Fruit fly (Drosophila melanogaster) whole organism, larva: Measurements from ENCODE around the gene CG5104.
"Not testable (repeated sequence)": the region's sequence is repeated elsewhere in the genome, so short reads cannot be mapped to it uniquely, and the experiment has no call there.

ENCODE experiments used
- noc ChIP-seq: fragments of 200-800 bp; sonication (Bioruptor generic); optimal IDR thresholded peaks from 3 replicates; lab custom pipeline; 2019; ENCODE audit warnings: missing biosample characterization, mild to moderate bottlenecking, missing genetic modification characterization, moderate library complexity

The CG5104 gene

DNA sequence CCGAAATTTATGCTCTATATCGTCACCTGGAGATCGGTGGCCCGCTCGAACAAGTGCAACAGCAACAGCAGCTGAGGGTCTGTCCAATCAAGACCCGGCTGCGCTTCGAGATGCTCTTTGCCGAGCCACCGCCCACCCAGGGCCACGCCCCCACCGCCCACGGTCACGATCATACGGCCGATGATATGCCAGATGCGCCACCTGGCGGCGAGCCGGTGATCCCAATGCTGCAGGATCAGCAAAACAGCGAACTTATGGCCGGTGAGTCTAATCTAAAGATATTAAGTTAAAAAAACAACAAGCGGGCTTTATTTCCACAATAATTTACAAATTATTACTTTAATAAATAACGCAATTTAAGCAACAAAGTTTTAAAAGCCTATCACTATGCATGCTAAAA, 22.6 kb upstream of the CG5104 start:
- TF ChIP-seq noc = no peak

DNA sequence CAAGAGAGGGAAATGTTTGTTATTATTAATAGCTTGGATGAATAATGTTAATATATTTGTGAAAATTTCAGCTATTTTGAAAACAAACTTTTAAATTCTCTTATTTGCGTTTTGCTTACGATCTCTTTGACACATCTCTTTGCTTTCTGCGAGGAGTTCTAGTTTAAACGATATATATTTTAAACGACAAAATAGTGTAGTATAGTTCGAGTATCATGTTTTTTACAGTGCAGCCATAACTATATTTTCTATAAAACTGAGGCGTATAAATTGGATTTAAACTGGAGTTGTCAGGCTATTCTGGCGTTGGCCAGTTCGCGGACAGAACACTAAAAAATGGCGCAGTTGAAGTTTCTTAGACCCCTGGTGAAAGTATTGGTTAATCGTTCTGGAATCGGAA, 21.3 kb upstream of the CG5104 start, which contains the start of gene CG18281:
CG18281 (plus strand) TSS at position 301 of the 400 bp plus-strand sequence.
- TF ChIP-seq noc = not testable (repeated sequence)

DNA sequence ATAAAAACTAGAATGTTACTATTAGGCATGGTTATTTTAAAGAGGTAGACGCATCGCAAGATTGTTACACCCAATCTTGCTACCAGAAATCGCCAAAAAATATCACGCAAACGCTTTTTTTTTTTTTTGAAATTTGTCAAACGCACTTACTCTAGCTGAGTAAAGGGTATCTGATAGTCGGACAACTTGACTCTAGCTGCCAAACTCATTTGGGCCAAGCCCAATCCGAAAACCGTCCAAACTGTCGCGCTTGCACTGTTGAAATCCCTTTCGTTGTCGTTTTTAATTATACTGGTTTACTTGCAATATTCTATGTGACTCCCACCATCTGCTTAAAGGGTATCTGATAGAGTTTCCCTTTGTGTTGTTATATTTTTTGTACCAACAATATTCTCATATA, 17.6 kb upstream of the CG5104 start:
- TF ChIP-seq noc = no peak

DNA sequence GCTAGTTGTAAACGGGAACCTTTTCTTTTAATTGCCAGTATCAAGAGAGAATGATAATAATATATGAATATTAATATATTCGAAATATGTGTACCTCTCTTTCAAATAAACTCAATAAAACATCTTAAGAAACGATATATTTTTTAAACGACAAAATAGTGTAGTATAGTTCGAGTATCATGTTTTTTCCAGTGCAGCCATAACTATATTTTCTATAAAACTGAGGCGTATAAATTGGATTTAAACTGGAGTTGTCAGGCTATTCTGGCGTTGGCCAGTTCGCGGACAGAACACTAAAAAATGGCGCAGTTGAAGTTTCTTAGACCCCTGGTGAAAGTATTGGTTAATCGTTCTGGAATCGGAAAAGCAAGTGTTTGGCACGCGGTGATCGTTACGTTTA, 16.9 kb upstream of the CG5104 start, which contains the start of gene CG17637:
CG17637 (plus strand) TSS at position 301 of the 400 bp plus-strand sequence.
- not testable (repeated sequence) for TF ChIP-seq noc

DNA sequence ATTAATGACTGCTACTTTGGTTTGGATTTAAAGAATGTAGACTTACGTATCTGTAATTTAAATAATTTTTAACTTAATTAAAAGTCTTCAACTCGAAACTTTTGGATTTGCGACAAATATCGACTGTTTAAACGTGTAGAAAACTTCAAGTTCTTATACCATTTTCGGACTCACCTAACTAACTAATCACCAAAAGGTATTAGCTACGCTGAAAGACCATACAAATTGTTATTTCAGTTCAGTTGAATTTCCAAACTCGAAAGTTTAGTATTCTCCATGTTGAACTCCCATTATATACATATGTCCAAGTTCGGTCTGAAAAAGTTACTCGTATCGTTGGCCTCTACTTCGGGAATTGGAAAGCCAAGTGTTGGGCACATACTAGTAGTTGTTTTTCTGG, 15.1 kb upstream of the CG5104 start, which contains the start of gene CG5078:
CG5078 (plus strand) TSS at position 301 of the 400 bp plus-strand sequence.
- TF ChIP-seq noc = no peak

DNA sequence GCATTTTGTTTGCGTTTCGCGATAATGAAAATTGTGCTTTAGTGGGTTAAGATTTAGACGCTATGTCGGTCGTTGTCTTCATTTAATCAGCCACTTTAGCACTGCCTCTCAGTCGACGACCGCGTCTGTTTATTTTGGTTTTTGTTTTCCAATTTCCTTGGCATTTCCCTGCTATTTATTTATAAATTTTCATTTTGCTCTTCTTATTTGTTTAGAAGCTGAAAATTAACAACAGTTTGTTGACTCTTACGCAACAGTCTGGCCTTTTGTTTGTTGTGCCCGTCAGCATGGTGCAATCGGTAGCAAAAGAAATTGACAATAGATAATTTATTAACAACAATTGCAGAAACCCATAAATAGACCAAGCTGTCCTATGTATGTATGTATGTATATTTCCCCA, 13.3 kb upstream of the CG5104 start:
- TF ChIP-seq noc = no peak

DNA sequence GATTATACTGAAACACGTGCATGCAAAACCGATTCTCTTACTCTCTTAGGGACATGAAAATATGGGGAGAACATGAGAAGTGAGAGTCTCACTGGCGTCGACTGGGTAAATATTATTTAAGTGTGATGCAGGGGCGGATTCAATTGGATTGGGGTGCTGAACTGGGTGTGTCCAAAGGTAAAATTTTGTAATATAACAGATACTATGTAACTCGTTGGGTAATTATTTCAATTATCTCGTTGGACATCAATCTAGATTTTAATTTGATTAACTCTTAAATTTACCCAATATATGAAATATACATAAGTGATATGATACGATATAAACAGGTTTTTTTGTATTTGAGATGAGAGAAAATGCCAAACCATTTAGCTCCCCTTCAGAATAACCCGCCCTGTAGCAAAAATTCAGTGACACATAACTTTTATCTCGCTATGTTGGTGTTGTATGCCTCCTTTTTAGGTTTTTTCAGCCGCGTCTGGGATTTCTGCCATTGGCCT, 12.6 kb upstream of the CG5104 start:
- TF ChIP-seq noc = peak; percentile 99

DNA sequence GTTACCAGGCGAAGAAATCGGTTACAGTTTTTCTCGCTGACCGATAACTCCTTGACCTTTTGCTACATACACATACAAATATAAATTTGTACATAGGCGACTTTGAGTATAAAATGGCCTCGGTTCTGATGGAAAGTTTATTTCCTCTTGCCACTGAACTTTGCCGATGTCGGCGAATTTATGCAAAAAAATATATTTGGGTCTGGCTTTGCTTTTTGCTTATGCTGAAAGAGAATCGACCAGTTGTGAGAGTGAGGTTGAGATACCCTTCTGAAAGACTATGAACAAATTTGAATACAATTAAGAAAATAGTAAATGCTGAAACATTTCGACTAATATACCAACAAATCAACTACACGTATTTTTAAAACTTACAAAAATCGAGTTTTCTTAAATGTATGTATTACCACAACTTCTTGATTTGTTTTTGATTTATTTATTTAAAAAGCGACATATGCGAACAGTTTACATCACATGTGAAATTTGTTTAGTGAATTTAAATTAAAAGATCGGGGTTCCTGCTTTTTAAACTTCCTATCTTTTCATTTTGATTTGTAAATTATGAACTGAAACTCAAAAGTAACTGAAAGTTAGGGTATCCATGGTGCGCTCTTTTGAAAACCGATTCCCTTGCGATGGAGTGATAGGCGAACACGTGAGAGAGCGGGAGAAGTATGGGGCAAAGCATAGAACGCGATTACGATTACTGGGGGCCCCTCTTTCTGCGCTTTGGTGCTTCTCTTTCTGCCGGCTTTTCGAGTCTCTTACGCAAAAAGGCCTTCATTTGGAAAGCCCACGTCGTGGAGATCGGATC, 11.5 kb upstream of the CG5104 start:
- TF ChIP-seq noc = peak; percentile 94

DNA sequence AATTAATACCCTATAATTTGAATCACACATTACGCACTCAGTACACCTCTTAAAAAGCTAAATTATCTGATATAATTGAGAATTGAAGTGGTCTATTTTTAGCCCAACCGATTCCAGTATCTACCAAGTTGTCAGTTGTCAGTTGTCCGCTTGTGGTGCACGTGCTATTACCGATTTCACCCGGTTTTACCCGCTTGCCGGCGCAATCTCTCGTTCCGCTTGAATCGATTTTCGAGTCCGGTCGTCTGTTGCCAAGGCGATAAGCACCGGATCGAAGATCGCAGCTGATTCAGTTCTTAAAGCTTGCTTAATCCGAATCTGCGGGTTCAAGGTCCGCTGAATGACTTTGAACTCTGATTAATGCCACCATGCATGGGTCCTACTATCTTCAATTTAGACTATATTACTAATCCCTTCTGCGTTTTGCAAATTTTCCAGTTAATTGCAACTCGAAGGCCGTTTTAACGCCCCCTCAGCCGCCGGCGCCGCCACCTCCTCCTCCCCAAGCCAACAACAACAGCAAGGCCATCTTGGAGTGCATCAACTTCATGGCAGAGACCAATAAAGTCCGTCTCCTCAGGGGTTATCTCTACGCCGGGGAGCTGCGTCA, 9.2 kb upstream of the CG5104 start:
- TF ChIP-seq noc = peak; percentile 17

DNA sequence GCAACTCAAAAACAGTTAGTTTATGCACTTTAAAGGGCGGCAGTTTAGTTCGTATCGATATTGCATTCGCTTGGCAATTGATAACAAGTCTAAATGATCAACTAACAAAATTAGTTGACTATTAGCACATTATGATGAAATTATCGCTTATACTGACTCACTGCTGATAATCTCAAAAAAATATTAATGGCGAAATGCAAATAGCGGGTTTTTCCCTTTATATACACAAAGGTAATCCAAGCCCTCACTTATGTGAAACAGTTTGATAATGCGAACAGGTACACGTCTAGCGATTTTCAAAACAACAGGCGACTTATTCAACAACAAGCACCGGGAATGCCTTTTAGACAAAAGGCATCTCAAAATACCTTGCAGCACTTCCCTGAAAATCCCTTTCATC, 6.7 kb upstream of the CG5104 start:
- no peak for TF ChIP-seq noc

DNA sequence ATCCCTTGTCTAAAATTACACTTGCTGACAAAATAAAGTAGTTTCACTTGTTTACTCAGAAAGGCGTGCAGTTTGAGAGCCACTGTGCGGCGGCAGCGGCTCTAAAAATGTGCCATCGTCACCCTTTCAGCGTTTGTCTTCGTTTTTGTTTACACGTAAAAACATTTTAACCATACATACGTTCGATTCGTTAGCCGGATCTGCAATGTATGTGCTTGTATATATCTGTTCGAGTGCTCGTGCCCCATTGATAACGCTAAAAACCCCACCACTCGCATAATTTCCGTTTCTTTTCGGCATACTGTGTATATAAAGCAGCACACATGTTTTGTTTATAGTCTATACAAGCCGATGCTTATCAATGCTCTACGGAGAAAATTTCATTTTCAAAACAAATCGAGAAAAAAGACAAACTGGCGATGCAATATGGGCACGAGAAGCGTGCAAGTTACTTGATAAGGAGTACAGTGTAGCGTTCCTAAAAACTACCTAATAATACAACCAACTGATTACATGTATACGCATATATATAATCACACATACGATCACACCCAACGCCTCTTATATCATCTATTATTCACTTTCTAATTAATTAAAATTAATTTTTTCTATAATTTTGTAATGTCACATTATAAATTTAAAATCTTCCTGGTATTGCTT, 4.2 kb upstream of the CG5104 start:
- peak; percentile 68 for TF ChIP-seq noc

DNA sequence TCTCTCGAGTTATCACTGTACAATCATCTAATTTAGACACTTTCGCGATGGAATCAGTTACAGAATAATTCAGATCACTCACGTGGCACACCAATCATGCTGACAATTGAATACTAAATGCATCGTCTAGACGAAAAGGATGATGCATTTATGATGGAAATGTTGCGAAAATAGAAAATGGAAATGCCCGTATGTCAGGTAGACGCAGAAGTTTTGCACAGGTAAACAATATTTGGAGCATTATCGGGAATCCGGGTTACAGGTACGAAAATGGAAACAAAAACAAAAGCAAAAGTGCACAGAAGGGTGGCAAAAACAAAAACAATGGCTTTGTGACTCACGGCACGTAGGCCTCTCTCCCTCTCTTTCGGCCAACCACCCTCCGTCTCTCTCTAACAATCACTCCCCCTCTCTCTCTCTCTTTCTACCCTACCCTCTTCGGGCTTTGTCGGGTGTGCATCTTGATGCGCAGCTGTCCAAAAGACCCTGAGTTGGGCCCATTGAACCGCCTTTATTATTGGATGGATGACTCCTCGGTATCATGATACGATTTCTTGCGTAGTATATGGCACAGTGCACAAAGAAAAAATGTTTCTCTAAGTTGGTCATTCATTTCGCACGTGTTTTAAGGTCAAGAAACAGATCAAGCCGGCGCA, 3.5 kb upstream of the CG5104 start:
- TF ChIP-seq noc = no peak

DNA sequence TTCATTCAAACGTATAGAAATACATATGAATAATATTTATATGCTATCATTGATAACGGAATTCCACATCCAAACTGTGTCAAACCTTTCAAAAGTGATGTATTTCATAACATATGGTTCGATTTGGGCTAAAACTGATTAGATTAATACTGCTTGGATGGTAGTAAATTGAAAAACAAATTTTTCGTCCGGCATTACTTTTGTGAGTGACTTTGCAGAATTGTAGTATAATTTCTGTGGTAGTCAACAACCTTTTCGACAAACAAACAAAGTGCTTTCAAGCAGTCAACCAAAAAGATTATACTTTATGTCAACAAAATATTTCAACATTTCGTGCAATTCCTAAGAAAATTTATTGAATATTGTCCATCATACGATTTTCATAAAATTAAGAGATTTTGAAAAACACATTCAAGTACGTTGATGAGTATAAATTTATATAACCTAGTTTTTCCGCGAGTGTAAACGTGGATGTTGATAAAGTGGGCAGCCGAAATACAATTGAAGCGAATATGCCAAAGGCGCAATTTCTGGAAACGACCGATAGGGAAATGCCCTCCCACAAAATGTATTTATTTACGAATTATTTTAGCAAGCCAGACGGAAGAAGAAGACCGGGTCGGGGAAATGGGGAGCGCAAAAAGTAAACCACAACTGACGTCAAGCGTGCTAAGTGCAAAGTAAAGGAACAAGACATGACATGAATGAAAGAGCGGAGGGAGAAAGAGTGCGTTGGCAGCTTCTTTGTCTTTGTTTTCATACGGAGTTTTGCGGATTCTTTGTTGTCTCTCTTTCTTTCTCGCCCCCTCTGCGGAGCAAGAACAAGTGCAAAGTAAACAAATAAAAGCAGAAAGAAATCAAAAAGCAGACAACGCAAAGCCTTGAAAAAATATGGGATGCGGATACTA, 2.7 kb upstream of the CG5104 start:
- no peak for TF ChIP-seq noc

DNA sequence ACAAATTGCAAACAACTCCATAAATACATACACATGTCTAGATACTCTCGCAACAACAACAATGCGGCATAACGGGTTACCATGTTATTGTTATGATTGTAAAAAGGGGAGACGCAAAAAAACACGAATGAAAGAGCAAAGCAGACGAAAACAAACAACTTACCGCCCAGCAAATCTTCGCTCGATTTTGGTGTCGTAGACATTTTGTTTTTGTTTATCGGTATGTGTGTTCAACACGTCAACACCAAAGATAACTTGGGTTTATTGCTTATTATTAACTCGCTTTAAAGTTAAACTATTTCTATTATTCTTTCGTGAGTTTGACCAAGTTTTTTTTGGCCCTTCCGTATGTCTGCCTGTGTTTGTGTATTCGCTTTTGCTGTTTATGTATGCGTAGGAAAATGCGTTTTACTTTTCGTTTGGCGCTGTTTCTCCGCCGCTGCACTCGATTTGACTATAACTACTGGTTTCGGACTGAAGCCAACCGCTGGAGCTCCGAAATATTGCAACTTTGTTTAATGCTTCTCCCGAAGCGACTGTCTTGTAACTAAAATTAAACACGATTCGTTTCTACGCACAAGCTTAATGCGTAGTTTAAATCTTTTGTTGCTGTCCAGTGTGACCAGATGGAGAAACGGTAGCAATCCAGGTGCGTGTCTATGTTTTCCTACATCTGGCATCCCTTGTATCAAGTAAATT, 1.9 kb upstream of the CG5104 start, which contains the start of gene BNIP3:
BNIP3 (minus strand) TSS at position 589 of the 699 bp plus-strand sequence.
- TF ChIP-seq noc = peak; percentile 20
